Worm (Caenorhabditis elegans) whole organism, L1 larva: ENCODE data around the gene srt-23.

ENCODE experiments used
- C34B4.2 ChIP-seq: sonication (generic microtip); optimal IDR thresholded peaks from 2 replicates; lab custom pipeline; 2017; ENCODE audit warnings: mild to moderate bottlenecking, missing genetic modification characterization, missing compliant biosample characterization
- ama-1 ChIP-seq: fragments of 150-350 bp; optimal IDR thresholded peaks from 2 replicates; lab custom pipeline; 2014
- ceh-63 ChIP-seq: fragments of 200-800 bp; sonication (Bioruptor generic); optimal IDR thresholded peaks from 2 replicates; lab custom pipeline; 2018; ENCODE audit warnings: mild to moderate bottlenecking, missing genetic modification characterization, missing compliant biosample characterization
- ceh-8 ChIP-seq: fragments of 200-800 bp; sonication (Bioruptor generic); optimal IDR thresholded peaks from 2 replicates; lab custom pipeline; 2018; ENCODE audit warnings: mild to moderate bottlenecking, missing genetic modification characterization, moderate library complexity, missing compliant biosample characterization
- ces-1 ChIP-seq: fragments of 150-350 bp; optimal IDR thresholded peaks from 2 replicates; lab custom pipeline; 2014; ENCODE audit warnings: missing biosample characterization, missing genetic modification reagents, missing genetic modification characterization
- dsc-1 ChIP-seq: sonication (generic microtip); optimal IDR thresholded peaks from 2 replicates; lab custom pipeline; 2016; ENCODE audit warnings: mild to moderate bottlenecking, missing genetic modification characterization, missing compliant biosample characterization
- efl-1 ChIP-seq, 4 experiments: fragments of 150-350 bp; optimal IDR thresholded peaks in 3 of 4; peaks in 1 of 4; 1 replicate in 1 of 4; 2 replicates in 3 of 4; lab custom pipeline; 2014; ENCODE audit warnings: missing biosample characterization in 2 of 4, missing genetic modification characterization in 2 of 4, missing genetic modification reagents in 2 of 4
- fkh-10 ChIP-seq: sonication (generic microtip); optimal IDR thresholded peaks from 2 replicates; lab custom pipeline; 2017; ENCODE audit warnings: missing biosample characterization, missing genetic modification reagents, missing genetic modification characterization
- fkh-8 ChIP-seq: sonication (generic microtip); optimal IDR thresholded peaks from 2 replicates; lab custom pipeline; 2016; ENCODE audit warnings: mild to moderate bottlenecking, missing genetic modification characterization, missing compliant biosample characterization
- fos-1 ChIP-seq: fragments of 150-350 bp; optimal IDR thresholded peaks from 2 replicates; lab custom pipeline; 2014; ENCODE audit warnings: missing biosample characterization, missing genetic modification characterization
- hlh-17 ChIP-seq: fragments of 200-800 bp; sonication (Bioruptor generic); optimal IDR thresholded peaks from 2 replicates; lab custom pipeline; 2018; ENCODE audit warnings: missing genetic modification characterization, mild to moderate bottlenecking, missing compliant biosample characterization, moderate library complexity, borderline replicate concordance
- hpl-2 ChIP-seq: fragments of 150-350 bp; optimal IDR thresholded peaks from 2 replicates; lab custom pipeline; 2014; ENCODE audit warnings: missing biosample characterization, missing genetic modification reagents, missing genetic modification characterization
- isw-1 ChIP-seq: fragments of 200-800 bp; sonication (Bioruptor generic); IDR thresholded peaks from 2 replicates; pipeline ENCODE4 v1.3.6; 2022; ENCODE audit warnings: missing genetic modification characterization, missing compliant biosample characterization
- jun-1 ChIP-seq: fragments of 150-350 bp; optimal IDR thresholded peaks from 2 replicates; lab custom pipeline; 2014; ENCODE audit warnings: missing biosample characterization, missing genetic modification reagents, missing genetic modification characterization
- lin-14 ChIP-seq: fragments of 200-800 bp; sonication (Bioruptor generic); optimal IDR thresholded peaks from 2 replicates; lab custom pipeline; 2018; ENCODE audit warnings: mild to moderate bottlenecking, missing genetic modification characterization, moderate library complexity, missing compliant biosample characterization
- lin-35 ChIP-seq, 2 experiments: fragments of 150-350 bp; optimal IDR thresholded peaks; 2 replicates each; lab custom pipeline; 2014; ENCODE audit warnings: missing biosample characterization in 2 of 2, missing genetic modification characterization in 2 of 2, missing genetic modification reagents in 2 of 2
- lin-39 ChIP-seq: fragments of 150-350 bp; optimal IDR thresholded peaks from 2 replicates; lab custom pipeline; 2014; ENCODE audit warnings: missing biosample characterization, missing genetic modification reagents, missing genetic modification characterization
- lsy-2 ChIP-seq, 2 experiments: fragments of 150-350 bp; optimal IDR thresholded peaks; 2 replicates each; lab custom pipeline; 2014; ENCODE audit warnings: missing biosample characterization in 2 of 2, missing genetic modification characterization in 2 of 2
- mdl-1 ChIP-seq, 2 experiments: fragments of 150-350 bp; optimal IDR thresholded peaks; 2 replicates each; lab custom pipeline; 2014 to 2017; ENCODE audit warnings: missing biosample characterization in 2 of 2, missing genetic modification characterization in 2 of 2, inconsistent platforms in 1 of 2
- nhr-12 ChIP-seq: sonication (generic microtip); optimal IDR thresholded peaks from 2 replicates; lab custom pipeline; 2017; ENCODE audit warnings: missing biosample characterization, missing genetic modification characterization
- nhr-19 ChIP-seq: fragments of 200-800 bp; sonication (Bioruptor generic); conservative IDR thresholded peaks from 2 replicates; pipeline ENCODE4 v1.3.6; 2022; ENCODE audit warnings: missing genetic modification characterization, missing compliant biosample characterization
- nhr-20 ChIP-seq: sonication (generic microtip); optimal IDR thresholded peaks from 2 replicates; lab custom pipeline; 2016; ENCODE audit warnings: mild to moderate bottlenecking, missing genetic modification characterization, missing compliant biosample characterization
- nhr-28 ChIP-seq: fragments of 150-350 bp; optimal IDR thresholded peaks from 2 replicates; lab custom pipeline; 2014; ENCODE audit warnings: missing biosample characterization, missing genetic modification characterization
- nhr-47 ChIP-seq: sonication (generic microtip); optimal IDR thresholded peaks from 2 replicates; lab custom pipeline; 2016; ENCODE audit warnings: mild to moderate bottlenecking, missing genetic modification characterization, moderate library complexity, missing compliant biosample characterization
- nhr-71 ChIP-seq: sonication (generic microtip); optimal IDR thresholded peaks from 2 replicates; lab custom pipeline; 2016; ENCODE audit warnings: mild to moderate bottlenecking, missing genetic modification characterization, moderate library complexity, missing compliant biosample characterization
- nhr-84 ChIP-seq: sonication (generic microtip); optimal IDR thresholded peaks from 2 replicates; lab custom pipeline; 2017; ENCODE audit warnings: missing biosample characterization, missing genetic modification characterization
- nhr-90 ChIP-seq: sonication (generic microtip); optimal IDR thresholded peaks from 2 replicates; lab custom pipeline; 2016; ENCODE audit warnings: mild to moderate bottlenecking, missing genetic modification characterization, missing compliant biosample characterization; ENCODE audit not compliant: poor library complexity
- pax-3 ChIP-seq: fragments of 200-800 bp; sonication (Bioruptor generic); optimal IDR thresholded peaks from 2 replicates; lab custom pipeline; 2018; ENCODE audit warnings: mild to moderate bottlenecking, missing genetic modification characterization, moderate library complexity, missing compliant biosample characterization
- rnt-1 ChIP-seq: sonication (generic microtip); optimal IDR thresholded peaks from 2 replicates; lab custom pipeline; 2016; ENCODE audit warnings: mild to moderate bottlenecking, missing genetic modification characterization, moderate library complexity, missing compliant biosample characterization
- snu-23 ChIP-seq: sonication (generic microtip); optimal IDR thresholded peaks from 2 replicates; lab custom pipeline; 2016; ENCODE audit warnings: missing genetic modification characterization, missing compliant biosample characterization
- swsn-7 ChIP-seq: sonication (generic microtip); optimal IDR thresholded peaks from 2 replicates; lab custom pipeline; 2016; ENCODE audit warnings: missing genetic modification characterization, missing compliant biosample characterization
- tbx-2 ChIP-seq: sonication (generic microtip); optimal IDR thresholded peaks from 2 replicates; lab custom pipeline; 2016; ENCODE audit warnings: missing genetic modification characterization, missing compliant biosample characterization
- zag-1 ChIP-seq: fragments of 150-350 bp; optimal IDR thresholded peaks from 2 replicates; lab custom pipeline; 2014; ENCODE audit warnings: missing biosample characterization, missing genetic modification characterization
- ztf-11 ChIP-seq, 2 experiments: sonication (generic microtip); optimal IDR thresholded peaks; 2 replicates each; lab custom pipeline; 2016 to 2017; ENCODE audit warnings: missing genetic modification characterization in 2 of 2, missing biosample characterization in 1 of 2, missing compliant biosample characterization in 1 of 2

The srt-23 gene

DNA sequence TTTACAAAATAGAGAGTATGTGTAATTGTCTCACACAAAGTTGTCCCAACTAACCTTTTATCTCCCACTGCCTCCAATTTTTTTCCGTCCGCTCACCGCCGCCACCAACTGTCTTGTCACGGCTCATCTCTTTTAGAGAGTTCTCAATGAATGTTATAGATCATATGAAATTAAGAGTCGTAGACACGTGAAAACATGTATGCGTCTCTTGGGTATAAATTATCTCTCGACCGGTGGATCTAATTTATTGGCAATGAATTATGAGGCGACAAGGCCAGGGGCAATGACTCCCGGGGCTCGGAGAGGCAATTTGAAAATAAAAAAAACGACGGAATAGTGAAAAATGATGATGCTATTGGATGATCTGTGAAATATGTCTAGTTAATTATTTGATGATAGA, 15.8 kb upstream of the srt-23 start:
- peak; percentile 10 for TF ChIP-seq nhr-47
- no peak for TF ChIP-seq ceh-8 (GFP tag; lab: Kevin White, UChicago)
- TF ChIP-seq lin-14 (GFP tag; lab: Kevin White, UChicago): peak; percentile 77
- no peak for TF ChIP-seq pax-3
- TF ChIP-seq dsc-1: peak; percentile 19
- peak; percentile 47 for TF ChIP-seq tbx-2 (tag; lab: Kevin White, UChicago)
- TF ChIP-seq jun-1 (tag; lab: Kevin White, UChicago): no peak
- no peak for TF ChIP-seq fkh-10 (GFP tag; lab: Kevin White, UChicago)
- no peak for TF ChIP-seq mdl-1 (tag; optimal IDR thresholded peaks at IDR 0.05; lab: Kevin White, UChicago)
- TF ChIP-seq nhr-19 (GFP tag; lab: Robert Waterston, UW): peak; percentile 47
- peak; percentile 74 for TF ChIP-seq rnt-1 (tag; lab: Kevin White, UChicago)
- TF ChIP-seq lsy-2 (tag; optimal IDR thresholded peaks at IDR 0.05; lab: Kevin White, UChicago): peak; percentile 5 to 13
- TF ChIP-seq zag-1 (tag; lab: Kevin White, UChicago): no peak
- TF ChIP-seq fkh-8 (tag; lab: Kevin White, UChicago): no peak
- peak; percentile 81 for TF ChIP-seq nhr-71 (tag; lab: Kevin White, UChicago)
- TF ChIP-seq swsn-7: no peak
- TF ChIP-seq snu-23 (GFP tag; lab: Kevin White, UChicago): peak; percentile 32
- peak; percentile 29 for TF ChIP-seq nhr-20
- peak; percentile 58 for TF ChIP-seq lin-39
- TF ChIP-seq nhr-28 (tag; lab: Kevin White, UChicago): no peak
- no peak for TF ChIP-seq ztf-11 (tag; optimal IDR thresholded peaks at IDR 0.05; lab: Kevin White, UChicago)
- peak; percentile 12 to 26 for TF ChIP-seq efl-1 (optimal IDR thresholded peaks at IDR 0.05; lab: Kevin White, UChicago)
- no peak for TF ChIP-seq efl-1 (GFP tag; optimal IDR thresholded peaks at IDR 0.05 in 1 of 2; lab: Kevin White, UChicago)
- TF ChIP-seq, all 84 proteins: peak for 12

DNA sequence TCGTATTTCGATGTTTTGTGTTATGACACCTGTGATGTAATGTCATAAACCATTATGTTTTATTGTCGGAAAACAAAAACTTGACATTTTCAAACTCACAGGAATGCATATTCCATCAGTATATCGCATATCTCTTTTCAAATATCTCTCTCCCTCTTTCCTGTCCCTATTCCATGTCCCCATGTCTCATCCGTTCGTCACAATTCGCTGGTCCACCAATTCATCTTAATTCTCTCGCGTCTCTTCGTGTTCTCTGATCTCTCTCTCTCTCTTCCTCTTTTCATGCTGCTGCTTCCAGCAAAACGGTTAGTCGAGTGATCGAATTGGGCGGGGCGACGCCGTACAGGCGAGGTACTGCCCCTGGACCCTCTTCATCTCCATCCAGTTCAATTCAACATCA, 14.7 kb upstream of the srt-23 start:
- TF ChIP-seq rnt-1 (tag; lab: Kevin White, UChicago): peak; percentile 2
- peak; percentile 7 for TF ChIP-seq lin-14 (GFP tag; lab: Kevin White, UChicago)
- TF ChIP-seq fos-1: no peak

DNA sequence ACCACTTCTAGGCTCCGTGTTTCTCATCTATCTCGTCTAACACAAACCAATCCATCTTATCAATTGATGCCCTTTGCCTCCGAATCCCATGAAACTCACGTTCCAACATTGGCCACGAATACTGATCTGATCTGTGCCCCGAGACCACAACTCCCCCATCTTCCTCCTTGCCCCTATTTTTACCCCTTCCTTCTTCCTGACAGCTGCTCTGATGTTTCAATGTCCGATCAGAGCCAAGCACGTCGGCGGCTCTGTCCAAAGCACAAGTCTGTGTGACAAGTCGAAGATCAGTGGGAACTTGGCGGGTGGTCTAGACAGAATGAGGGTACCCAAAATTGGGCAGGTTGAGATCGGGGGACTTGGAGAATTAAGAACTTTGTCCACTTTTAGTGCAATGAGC, 10.2 kb upstream of the srt-23 start:
- no peak for TF ChIP-seq ces-1
- TF ChIP-seq ceh-63: no peak
- peak; percentile 67 for TF ChIP-seq rnt-1 (tag; lab: Kevin White, UChicago)
- TF ChIP-seq nhr-47: no peak
- TF ChIP-seq nhr-71 (tag; lab: Kevin White, UChicago): peak; percentile 73
- no peak for TF ChIP-seq nhr-90 (tag; lab: Kevin White, UChicago)
- no peak for TF ChIP-seq nhr-84 (tag; lab: Kevin White, UChicago)
- no peak for TF ChIP-seq C34B4.2 (tag; lab: Kevin White, UChicago)
- no peak for TF ChIP-seq hlh-17
- TF ChIP-seq nhr-20: no peak
- peak; percentile 47 for TF ChIP-seq lin-14 (GFP tag; lab: Kevin White, UChicago)
- peak; percentile 20; the same call in 1 of the 2 replicates for TF ChIP-seq nhr-19 (GFP tag; lab: Robert Waterston, UW)
- TF ChIP-seq fos-1: no peak
- TF ChIP-seq nhr-12: no peak

DNA sequence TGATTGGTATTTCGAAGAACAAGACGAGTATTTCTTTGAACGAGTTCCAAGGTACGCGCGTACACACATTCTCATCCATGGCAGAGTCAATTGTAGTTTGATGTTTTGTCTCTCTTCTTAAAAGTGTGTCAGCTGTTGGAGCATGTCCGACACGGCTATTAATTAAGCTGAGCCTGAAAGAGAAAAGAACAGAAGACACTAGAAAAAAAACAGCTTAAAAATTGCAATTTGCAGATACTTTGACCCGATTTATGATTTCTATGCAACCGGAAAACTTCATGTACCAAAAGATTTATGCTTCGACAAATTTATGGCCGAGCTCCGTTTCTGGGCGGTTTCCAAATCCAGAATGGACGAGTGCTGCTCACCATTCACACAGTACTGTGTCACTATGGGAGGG, 7.0 kb upstream of the srt-23 start:
- no peak for TF ChIP-seq ama-1 (lab: Kevin White, UChicago)
- peak; percentile 11 for TF ChIP-seq rnt-1 (tag; lab: Kevin White, UChicago)
- peak; percentile 26 for TF ChIP-seq nhr-71 (tag; lab: Kevin White, UChicago)

DNA sequence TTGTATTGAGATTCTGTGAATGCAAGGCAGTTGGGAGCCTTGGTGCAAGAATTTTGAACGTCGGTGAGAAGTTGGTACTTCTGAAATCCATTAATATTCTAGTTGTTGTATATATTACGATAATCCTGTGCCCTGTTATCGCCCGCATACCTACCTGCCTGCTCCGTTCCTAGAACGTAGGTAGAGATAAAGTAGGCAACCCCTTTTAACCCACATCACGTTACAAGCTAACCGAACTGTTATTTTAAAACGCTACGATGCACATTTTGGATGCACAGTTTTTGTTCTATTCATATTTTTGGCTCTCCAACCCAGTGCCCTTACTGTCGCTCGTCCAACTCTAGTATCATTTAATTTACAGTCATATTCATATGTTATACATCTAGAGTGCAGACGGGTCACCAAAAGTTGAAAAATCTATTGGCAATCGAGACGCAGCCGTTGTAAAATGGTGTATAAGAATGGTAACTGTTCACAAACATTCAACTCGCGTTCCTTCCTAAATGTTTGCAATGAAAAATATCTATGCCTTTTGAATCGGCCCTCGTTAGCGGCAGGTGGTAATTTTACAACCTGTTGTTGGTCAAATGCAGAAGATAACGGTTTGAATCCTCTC, 2.1 kb upstream of the srt-23 start:
- no peak for TF ChIP-seq swsn-7
- TF ChIP-seq tbx-2 (tag; lab: Kevin White, UChicago): no peak
- TF ChIP-seq dsc-1: no peak
- TF ChIP-seq nhr-84 (tag; lab: Kevin White, UChicago): no peak
- no peak for TF ChIP-seq ces-1
- no peak for TF ChIP-seq isw-1 (GFP tag; lab: Robert Waterston, UW)
- no peak for TF ChIP-seq lin-35 (GFP tag; optimal IDR thresholded peaks at IDR 0.05; lab: Kevin White, UChicago)
- TF ChIP-seq hpl-2: no peak
